Worm (Caenorhabditis elegans): ENCODE results near the gene F17E9.15.

DNA sequence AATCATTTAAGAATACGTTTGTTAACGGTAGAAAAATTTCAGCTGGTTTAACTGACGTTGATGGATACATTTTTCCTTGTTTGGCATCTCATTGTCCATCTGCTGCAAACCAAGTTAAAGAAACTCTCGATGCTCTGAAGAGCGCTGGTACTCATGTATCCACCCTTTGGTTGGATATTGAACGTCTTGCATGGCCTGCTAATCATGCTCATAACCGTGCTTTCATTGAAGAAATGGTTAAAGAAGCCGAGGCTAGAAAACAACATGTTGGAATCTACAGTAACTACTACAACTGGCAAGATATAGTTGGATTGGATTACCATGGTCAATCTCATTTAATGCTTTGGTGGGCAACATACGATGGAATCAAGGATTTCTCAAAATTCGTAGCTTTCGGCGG, 14.2 kb upstream of the F17E9.15 start:
- TF ChIP-seq med-1 (GFP tag; optimal IDR thresholded peaks at IDR 0.05; ENCODE audit: insufficient read depth) (no peak), ztf-23 (GFP tag; IDR thresholded peaks at IDR 0.05) (no peak), T22C8.4 (GFP tag; IDR thresholded peaks at IDR 0.05) (no peak), cog-1 (tag; optimal IDR thresholded peaks at IDR 0.05) (no peak), ztf-29 (GFP tag; IDR thresholded peaks at IDR 0.05) (no peak)
